Worm (Caenorhabditis elegans): ENCODE measurements around the gene F26D2.14.

Gene F26D2.14

DNA sequence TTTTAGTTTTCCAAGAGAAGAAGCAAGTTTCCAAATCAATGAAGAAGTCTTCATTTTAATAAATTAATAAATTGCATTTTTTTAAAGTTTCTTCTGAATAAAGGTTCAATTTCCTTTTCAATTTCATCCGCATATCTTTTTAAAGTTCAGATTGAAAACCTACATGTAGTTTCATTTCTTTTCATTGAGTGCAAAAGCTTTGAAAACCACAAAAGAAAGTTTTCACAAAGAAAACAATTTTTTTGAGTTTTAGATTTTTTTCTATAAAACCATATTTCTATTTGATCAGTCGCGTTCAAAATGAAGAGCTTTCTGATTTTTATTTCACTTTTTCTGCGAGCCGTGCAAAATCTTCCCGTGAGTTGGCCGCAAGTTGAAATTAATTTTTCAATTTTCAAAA is 10.0 kb downstream of the F26D2.14 start, which contains the start of gene T08G3.6:
Gene T08G3.6 (plus strand): TSS at position 301 of the 400 bp plus-strand sequence.
- TF ChIP-seq tra-4 (tag; optimal IDR thresholded peaks at IDR 0.05) (no peak), flt-1 (GFP tag; IDR thresholded peaks at IDR 0.05) (no peak), hnd-1 (tag; optimal IDR thresholded peaks at IDR 0.05) (no peak), F13C5.2 (tag; optimal IDR thresholded peaks at IDR 0.05) (no peak), ama-1 (optimal IDR thresholded peaks at IDR 0.05) (no peak), tbx-37 (GFP tag; conservative IDR thresholded peaks at IDR 0.05) (no peak), tbx-11 (GFP tag; IDR thresholded peaks at IDR 0.05) (no peak), ets-7 (tag; optimal IDR thresholded peaks at IDR 0.05) (no peak), ceh-36 (tag; optimal IDR thresholded peaks at IDR 0.05) (no peak), scrt-1 (GFP tag; IDR thresholded peaks at IDR 0.05) (no peak), B0310.2 (tag; optimal IDR thresholded peaks at IDR 0.05) (no peak), ceh-13 (GFP tag; optimal IDR thresholded peaks at IDR 0.05) (no peak), aly-1 (tag; optimal IDR thresholded peaks at IDR 0.05) (no peak), hmg-4 (GFP tag; optimal IDR thresholded peaks at IDR 0.05) (no peak), pes-1 (GFP tag; IDR thresholded peaks at IDR 0.05) (no peak), hmbx-1 (tag; optimal IDR thresholded peaks at IDR 0.05) (no peak)

DNA sequence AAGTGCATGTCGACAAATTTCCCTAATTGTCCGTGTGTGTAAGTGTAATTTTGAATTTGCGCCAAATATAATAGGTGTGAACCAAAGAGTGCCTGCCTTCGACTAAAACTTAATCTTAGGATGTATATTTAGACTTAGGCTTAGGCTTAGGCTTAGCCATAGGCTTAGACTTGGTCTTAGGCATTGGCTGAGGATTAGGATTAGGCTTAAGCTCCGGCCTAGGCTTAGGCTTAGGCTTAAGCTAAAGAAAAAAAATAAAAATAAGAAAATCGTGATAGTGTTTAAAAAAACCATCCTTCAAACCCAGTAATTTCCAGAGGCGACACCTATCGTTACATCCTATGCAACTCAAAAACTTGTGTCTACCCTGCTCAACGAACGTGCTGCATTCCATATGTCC is 10.5 kb downstream of the F26D2.14 start:
- TF ChIP-seq ceh-36 (tag; optimal IDR thresholded peaks at IDR 0.05) = peak; percentile 69
- TF ChIP-seq ama-1 (optimal IDR thresholded peaks at IDR 0.05) = no peak

DNA sequence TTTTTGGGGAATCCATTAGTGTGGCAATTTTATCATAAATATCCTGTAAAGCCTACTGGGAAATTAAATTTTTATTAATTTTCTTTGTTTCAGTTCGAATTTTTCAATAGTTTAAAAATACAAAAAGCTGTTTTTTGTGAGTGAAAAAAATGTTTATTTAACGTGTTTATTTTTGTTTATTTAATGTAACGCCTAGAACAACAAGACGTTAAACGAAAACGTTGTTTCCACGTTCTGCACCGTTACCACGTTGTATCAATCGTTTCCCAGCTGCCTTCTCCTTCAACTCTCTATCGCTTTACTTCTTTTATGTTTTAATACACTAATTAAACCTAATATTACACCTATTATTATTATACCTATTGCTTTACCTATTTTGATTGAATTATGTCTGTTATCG is 12.1 kb downstream of the F26D2.14 start, which contains the start of gene T08G3.13:
Gene T08G3.13 (plus strand): TSS at position 301 of the 400 bp plus-strand sequence.
- TF ChIP-seq F13C5.2 (tag; optimal IDR thresholded peaks at IDR 0.05) (no peak), ama-1 (optimal IDR thresholded peaks at IDR 0.05) (no peak), tra-4 (tag; optimal IDR thresholded peaks at IDR 0.05) (no peak), tbx-37 (GFP tag; conservative IDR thresholded peaks at IDR 0.05) (no peak), sea-1 (GFP tag; conservative IDR thresholded peaks at IDR 0.05) (no peak), hmbx-1 (tag; optimal IDR thresholded peaks at IDR 0.05) (no peak), flt-1 (GFP tag; IDR thresholded peaks at IDR 0.05) (no peak), ceh-36 (tag; optimal IDR thresholded peaks at IDR 0.05) (no peak), B0310.2 (tag; optimal IDR thresholded peaks at IDR 0.05) (no peak), tbx-11 (GFP tag; IDR thresholded peaks at IDR 0.05) (no peak)

DNA sequence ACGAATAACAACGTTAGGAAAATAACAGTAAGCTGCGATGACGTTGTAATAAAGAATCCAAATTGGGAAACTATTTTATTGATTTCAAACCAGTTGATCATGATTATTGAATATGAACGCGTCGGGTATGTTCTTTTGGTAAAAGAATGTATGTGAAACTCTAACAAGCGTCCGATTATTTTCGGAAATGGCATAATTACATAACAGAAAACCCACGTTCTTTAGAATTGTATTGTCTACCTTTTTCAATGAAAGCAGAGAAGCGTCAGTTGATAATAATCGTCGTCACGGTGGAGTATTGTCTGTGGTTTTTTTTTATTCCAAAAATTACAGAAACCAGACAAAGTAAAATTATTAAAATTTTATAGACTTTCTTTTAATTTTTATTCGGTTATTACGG is 19.4 kb downstream of the F26D2.14 start, which contains the start of gene str-14:
Gene str-14 (minus strand): TSS at position 101 of the 400 bp plus-strand sequence.
- TF ChIP-seq ceh-13 (GFP tag; optimal IDR thresholded peaks at IDR 0.05) (no peak), hmbx-1 (tag; optimal IDR thresholded peaks at IDR 0.05) (no peak), aly-1 (tag; optimal IDR thresholded peaks at IDR 0.05) (no peak), tbx-37 (GFP tag; conservative IDR thresholded peaks at IDR 0.05) (no peak), F13C5.2 (tag; optimal IDR thresholded peaks at IDR 0.05) (no peak), tra-4 (tag; optimal IDR thresholded peaks at IDR 0.05) (no peak), hnd-1 (tag; optimal IDR thresholded peaks at IDR 0.05) (no peak), ama-1 (optimal IDR thresholded peaks at IDR 0.05) (no peak), ceh-36 (tag; optimal IDR thresholded peaks at IDR 0.05) (no peak), B0310.2 (tag; optimal IDR thresholded peaks at IDR 0.05) (no peak), pes-1 (GFP tag; IDR thresholded peaks at IDR 0.05) (no peak), tbx-11 (GFP tag; IDR thresholded peaks at IDR 0.05) (no peak), sea-1 (GFP tag; conservative IDR thresholded peaks at IDR 0.05) (no peak), ets-7 (tag; optimal IDR thresholded peaks at IDR 0.05) (no peak)

DNA sequence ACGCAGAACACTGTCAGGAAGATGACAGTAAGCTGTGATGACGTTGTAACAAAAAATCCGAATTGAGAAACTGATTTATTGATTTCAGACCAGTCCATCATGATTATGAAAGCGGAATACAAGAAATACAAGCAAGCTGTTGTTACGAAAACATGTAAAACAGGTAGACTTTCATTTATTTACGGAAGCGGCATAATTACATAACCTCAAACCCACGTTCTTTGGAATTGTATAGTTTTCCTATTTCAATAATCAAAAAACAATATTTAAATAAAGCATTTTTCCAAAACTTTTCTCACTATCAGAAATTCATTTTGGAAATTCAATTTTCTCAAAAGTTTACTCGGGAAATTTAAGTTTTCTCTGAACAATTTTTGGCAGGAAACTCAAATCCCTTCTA is 23.1 kb downstream of the F26D2.14 start, which contains the start of gene str-15:
Gene str-15 (minus strand): TSS at position 101 of the 400 bp plus-strand sequence.
- TF ChIP-seq ama-1 (optimal IDR thresholded peaks at IDR 0.05) (no peak), tbx-11 (GFP tag; IDR thresholded peaks at IDR 0.05) (no peak), hmbx-1 (tag; optimal IDR thresholded peaks at IDR 0.05) (no peak), ceh-13 (GFP tag; optimal IDR thresholded peaks at IDR 0.05) (no peak), flt-1 (GFP tag; IDR thresholded peaks at IDR 0.05) (no peak), ceh-36 (tag; optimal IDR thresholded peaks at IDR 0.05) (no peak), tbx-37 (GFP tag; conservative IDR thresholded peaks at IDR 0.05) (no peak), tra-4 (tag; optimal IDR thresholded peaks at IDR 0.05) (no peak), B0310.2 (tag; optimal IDR thresholded peaks at IDR 0.05) (no peak), sea-1 (GFP tag; conservative IDR thresholded peaks at IDR 0.05) (no peak), aly-1 (tag; optimal IDR thresholded peaks at IDR 0.05) (no peak), hnd-1 (tag; optimal IDR thresholded peaks at IDR 0.05) (no peak), hmg-4 (GFP tag; optimal IDR thresholded peaks at IDR 0.05) (no peak), F13C5.2 (tag; optimal IDR thresholded peaks at IDR 0.05) (no peak), scrt-1 (GFP tag; IDR thresholded peaks at IDR 0.05) (no peak), pes-1 (GFP tag; IDR thresholded peaks at IDR 0.05) (no peak), ets-7 (tag; optimal IDR thresholded peaks at IDR 0.05) (no peak)

DNA sequence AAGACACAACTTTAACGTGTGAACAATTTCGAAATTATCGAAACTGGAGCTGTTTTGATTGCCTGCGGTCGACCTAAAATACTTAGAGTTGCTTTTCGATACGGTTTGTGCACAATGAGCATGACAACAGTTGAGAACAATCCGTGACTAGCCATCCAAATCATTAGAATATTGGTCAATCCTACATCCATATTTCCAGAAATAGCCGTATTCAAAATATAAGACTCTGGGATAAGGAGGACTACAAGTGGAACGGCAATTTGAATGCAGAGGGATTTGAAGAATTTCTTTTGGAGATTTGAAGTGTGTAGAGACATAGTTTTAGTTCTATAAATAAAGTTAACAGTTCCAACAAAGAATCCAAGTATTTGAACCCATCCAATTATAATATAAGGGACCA is 23.7 kb downstream of the F26D2.14 start:
- TF ChIP-seq sea-1 (GFP tag; conservative IDR thresholded peaks at IDR 0.05) = no peak

DNA sequence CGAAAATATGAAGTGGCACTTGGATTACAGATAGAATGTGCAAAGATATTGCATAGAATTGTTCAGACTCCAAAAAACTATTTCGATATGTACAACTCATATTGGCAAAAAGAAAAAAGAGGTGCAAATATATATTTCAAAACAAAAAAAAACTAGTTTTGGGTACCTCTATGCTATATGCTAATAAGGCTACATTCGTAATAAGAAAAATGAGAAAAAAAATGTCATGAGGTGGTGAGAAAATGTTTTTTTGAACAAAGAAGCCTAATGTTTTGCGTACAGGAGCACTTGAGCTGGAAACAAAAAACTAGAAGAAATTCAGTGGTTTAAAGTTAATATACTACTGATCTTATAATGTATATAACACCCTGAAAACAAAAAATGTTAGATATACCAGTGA is 25.2 kb downstream of the F26D2.14 start, which contains the start of gene srh-142:
Gene srh-142 (minus strand): TSS at position 101 of the 400 bp plus-strand sequence.
- TF ChIP-seq tbx-37 (GFP tag; conservative IDR thresholded peaks at IDR 0.05) (no peak), ets-7 (tag; optimal IDR thresholded peaks at IDR 0.05) (no peak), ceh-13 (GFP tag; optimal IDR thresholded peaks at IDR 0.05) (no peak), hmg-4 (GFP tag; optimal IDR thresholded peaks at IDR 0.05) (no peak), hnd-1 (tag; optimal IDR thresholded peaks at IDR 0.05) (no peak), sea-1 (GFP tag; conservative IDR thresholded peaks at IDR 0.05) (no peak), scrt-1 (GFP tag; IDR thresholded peaks at IDR 0.05) (no peak), flt-1 (GFP tag; IDR thresholded peaks at IDR 0.05) (no peak), hmbx-1 (tag; optimal IDR thresholded peaks at IDR 0.05) (no peak), ceh-36 (tag; optimal IDR thresholded peaks at IDR 0.05) (no peak), B0310.2 (tag; optimal IDR thresholded peaks at IDR 0.05) (no peak), pes-1 (GFP tag; IDR thresholded peaks at IDR 0.05) (no peak), F13C5.2 (tag; optimal IDR thresholded peaks at IDR 0.05) (no peak), tbx-11 (GFP tag; IDR thresholded peaks at IDR 0.05) (no peak), aly-1 (tag; optimal IDR thresholded peaks at IDR 0.05) (no peak), tra-4 (tag; optimal IDR thresholded peaks at IDR 0.05) (no peak), ama-1 (optimal IDR thresholded peaks at IDR 0.05) (no peak)
